Comparison of ENCODE assay signal across 8 worm cellular contexts in genomic region chrV:723895-724352, ce11.
TF ChIP-seq lines count a peak whose summit lies in the region.

TSS of gene fbxb-72 (minus strand) at chrV:723952.

TF ChIP-seq in whole organism, L1 larva, 84 proteins besides CTCF, POLR2A, EP300 and RAD21 (continues in another document):
- TF ChIP-seq lin-13 (GFP tag; optimal IDR thresholded peaks at IDR 0.05; lab: Kevin White, UChicago) (no peak), nhr-19 (GFP tag; conservative IDR thresholded peaks at IDR 0.05; lab: Robert Waterston, UW) (peak; percentile 70), egl-13 (tag; optimal IDR thresholded peaks at IDR 0.05; lab: Kevin White, UChicago) (no peak), xbp-1 (tag; optimal IDR thresholded peaks at IDR 0.05; lab: Kevin White, UChicago) (no peak), nhr-71 (tag; optimal IDR thresholded peaks at IDR 0.05; lab: Kevin White, UChicago) (peak; percentile 84), nhr-11 (tag; optimal IDR thresholded peaks at IDR 0.05; lab: Kevin White, UChicago) (peak; percentile 17), nhr-12 (tag; optimal IDR thresholded peaks at IDR 0.05; lab: Kevin White, UChicago) (no peak), nhr-20 (tag; optimal IDR thresholded peaks at IDR 0.05; lab: Kevin White, UChicago) (peak; percentile 51), C16A3.4 (tag; optimal IDR thresholded peaks at IDR 0.05; lab: Kevin White, UChicago) (peak; percentile 92), fkh-4 (tag; optimal IDR thresholded peaks at IDR 0.05; lab: Kevin White, UChicago; ENCODE audit: borderline replicate concordance) (no peak), hlh-17 (GFP tag; optimal IDR thresholded peaks at IDR 0.05; lab: Kevin White, UChicago; ENCODE audit: borderline replicate concordance) (no peak)

TF ChIP-seq in whole organism, L2 larva, 48 proteins besides CTCF, POLR2A, EP300 and RAD21 (continues in another document):
- TF ChIP-seq sem-4 (tag; optimal IDR thresholded peaks at IDR 0.05; lab: Kevin White, UChicago) (peak; percentile 8), nhr-25 (tag; optimal IDR thresholded peaks at IDR 0.05; lab: Kevin White, UChicago) (peak; percentile 89), snpc-4 (tag; optimal IDR thresholded peaks at IDR 0.05; lab: Kevin White, UChicago) (peak; percentile 37), nhr-6 (tag; optimal IDR thresholded peaks at IDR 0.05; lab: Kevin White, UChicago) (peak; percentile 63), fos-1 (tag; optimal IDR thresholded peaks at IDR 0.05; lab: Kevin White, UChicago) (no peak), ZK546.5 (tag; optimal IDR thresholded peaks at IDR 0.05; lab: Kevin White, UChicago) (peak; percentile 17), ceh-16 (tag; optimal IDR thresholded peaks at IDR 0.05; lab: Kevin White, UChicago) (no peak), gmeb-1 (tag; optimal IDR thresholded peaks at IDR 0.05; lab: Kevin White, UChicago) (peak; percentile 46), C34F6.9 (tag; optimal IDR thresholded peaks at IDR 0.05; lab: Kevin White, UChicago) (peak; percentile 32), nhr-129 (tag; optimal IDR thresholded peaks at IDR 0.05; lab: Kevin White, UChicago) (peak; percentile 88), Y55F3AM.14 (GFP tag; optimal IDR thresholded peaks at IDR 0.05; lab: Kevin White, UChicago) (peak; percentile 90)

TF ChIP-seq in whole organism, L3 larva, 47 proteins besides CTCF, POLR2A, EP300 and RAD21 (continues in another document):
- TF ChIP-seq lin-39 (tag; optimal IDR thresholded peaks at IDR 0.05; lab: Kevin White, UChicago) (peak; percentile 37), unc-39 (tag; optimal IDR thresholded peaks at IDR 0.05; lab: Kevin White, UChicago) (no peak), nhr-76 (tag; optimal IDR thresholded peaks at IDR 0.05; lab: Kevin White, UChicago) (peak; percentile 43), nhr-43 (tag; optimal IDR thresholded peaks at IDR 0.05; lab: Kevin White, UChicago; ENCODE audit: poor library complexity, severe bottlenecking) (peak; percentile 97), ama-1 (optimal IDR thresholded peaks at IDR 0.05; lab: Kevin White, UChicago) (peak; percentile 99), ceh-82 (tag; optimal IDR thresholded peaks at IDR 0.05; lab: Kevin White, UChicago) (no peak), hmg-11 (tag; optimal IDR thresholded peaks at IDR 0.05; lab: Kevin White, UChicago) (no peak), R02D3.7 (tag; optimal IDR thresholded peaks at IDR 0.05; lab: Kevin White, UChicago) (peak; percentile 24), ceh-28 (tag; optimal IDR thresholded peaks at IDR 0.05; lab: Kevin White, UChicago) (no peak), lin-15B (tag; optimal IDR thresholded peaks at IDR 0.05; lab: Kevin White, UChicago) (no peak), jun-1 (tag; optimal IDR thresholded peaks at IDR 0.05; lab: Kevin White, UChicago) (peak; percentile 59), ZK546.5 (tag; optimal IDR thresholded peaks at IDR 0.05; lab: Kevin White, UChicago) (no peak)

TF ChIP-seq in whole organism, L4 larva, 104 proteins besides CTCF, POLR2A, EP300 and RAD21 (continues in another document):
- no peak for TF ChIP-seq egl-27 (tag; optimal IDR thresholded peaks at IDR 0.05; lab: Kevin White, UChicago)
- TF ChIP-seq Y75B8A.6 (GFP tag; IDR thresholded peaks at IDR 0.05; lab: Robert Waterston, UW) = peak; percentile 69; the same call in 1 of the 2 replicates
- TF ChIP-seq mdt-29 (GFP tag; IDR thresholded peaks at IDR 0.05; lab: Robert Waterston, UW) = peak; percentile 32; the same call in 1 of the 2 replicates
- no peak for TF ChIP-seq jun-1 (tag; optimal IDR thresholded peaks at IDR 0.05; lab: Kevin White, UChicago)
- no peak for TF ChIP-seq dmd-6 (GFP tag; IDR thresholded peaks at IDR 0.05; lab: Robert Waterston, UW)
- TF ChIP-seq zfp-2 (tag; optimal IDR thresholded peaks at IDR 0.05; lab: Kevin White, UChicago) = no peak
- no peak; the same call in 1 of the 2 replicates for TF ChIP-seq hmg-1.1 (GFP tag; IDR thresholded peaks at IDR 0.05; lab: Robert Waterston, UW)
- peak; percentile 24; the same call in 1 of the 2 replicates for TF ChIP-seq mxl-2 (GFP tag; conservative IDR thresholded peaks at IDR 0.05; lab: Robert Waterston, UW)
- TF ChIP-seq mes-2 (tag; optimal IDR thresholded peaks at IDR 0.05; lab: Kevin White, UChicago; ENCODE audit: poor library complexity, severe bottlenecking) = peak; percentile 86
- peak; percentile 97 for TF ChIP-seq zfp-3 (GFP tag; conservative IDR thresholded peaks at IDR 0.05; lab: Robert Waterston, UW)
- no peak for TF ChIP-seq dmd-8 (GFP tag; IDR thresholded peaks at IDR 0.05; lab: Robert Waterston, UW)

TF ChIP-seq in whole organism, late embryonic, 69 proteins besides CTCF, POLR2A, EP300 and RAD21:
- TF ChIP-seq ahr-1 (tag; optimal IDR thresholded peaks at IDR 0.05; lab: Kevin White, UChicago) (no peak), pqm-1 (tag; optimal IDR thresholded peaks at IDR 0.05; lab: Kevin White, UChicago) (peak; percentile 3), C38D4.7 (GFP tag; optimal IDR thresholded peaks at IDR 0.05; lab: Kevin White, UChicago) (no peak), dve-1 (tag; optimal IDR thresholded peaks at IDR 0.05; lab: Kevin White, UChicago) (peak; percentile 56), gmeb-2 (tag; optimal IDR thresholded peaks at IDR 0.05; lab: Kevin White, UChicago) (no peak), odd-2 (tag; optimal IDR thresholded peaks at IDR 0.05; lab: Kevin White, UChicago) (no peak), ama-1 (optimal IDR thresholded peaks at IDR 0.05; lab: Kevin White, UChicago) (peak; percentile 26), hlh-8 (tag; optimal IDR thresholded peaks at IDR 0.05; lab: Kevin White, UChicago) (no peak), elt-2 (tag; optimal IDR thresholded peaks at IDR 0.05; lab: Kevin White, UChicago) (peak; percentile 41)

TF ChIP-seq in whole organism, midembryonic, 9 proteins besides CTCF, POLR2A, EP300 and RAD21:
- TF ChIP-seq flt-1 (GFP tag; IDR thresholded peaks at IDR 0.05; lab: Robert Waterston, UW) (peak; percentile 51; the same call in 1 of the 2 replicates), ztf-29 (GFP tag; IDR thresholded peaks at IDR 0.05; lab: Robert Waterston, UW) (no peak)

TF ChIP-seq in whole organism, mixed stage, embryonic, 35 proteins besides CTCF, POLR2A, EP300 and RAD21:
- TF ChIP-seq ztf-11 (tag; optimal IDR thresholded peaks at IDR 0.05; lab: Kevin White, UChicago) (no peak), sptf-1 (tag; optimal IDR thresholded peaks at IDR 0.05; lab: Kevin White, UChicago) (peak; percentile 18), blmp-1 (tag; optimal IDR thresholded peaks at IDR 0.05; lab: Kevin White, UChicago) (no peak), ceh-39 (tag; optimal IDR thresholded peaks at IDR 0.05; lab: Kevin White, UChicago) (peak; percentile 44), pha-4 (tag; optimal IDR thresholded peaks at IDR 0.05; lab: Kevin White, UChicago) (no peak), hlh-1 (tag; optimal IDR thresholded peaks at IDR 0.05; lab: Kevin White, UChicago) (peak; percentile 9)

TF ChIP-seq in whole organism, young adult, 124 proteins besides CTCF, POLR2A, EP300 and RAD21 (continues in another document):
- no peak for TF ChIP-seq hlh-12 (tag; optimal IDR thresholded peaks at IDR 0.05; lab: Kevin White, UChicago)
- TF ChIP-seq F52B5.7 (tag; optimal IDR thresholded peaks at IDR 0.05; lab: Kevin White, UChicago) = peak; percentile 84
- TF ChIP-seq F57C9.4 (tag; optimal IDR thresholded peaks at IDR 0.05; lab: Kevin White, UChicago) = peak; percentile 85
- no peak for TF ChIP-seq ztf-28 (GFP tag; IDR thresholded peaks at IDR 0.05; lab: Robert Waterston, UW)
- no peak for TF ChIP-seq tbx-9 (tag; optimal IDR thresholded peaks at IDR 0.05; lab: Kevin White, UChicago; ENCODE audit: borderline replicate concordance)
- TF ChIP-seq sea-2 (GFP tag; IDR thresholded peaks at IDR 0.05; lab: Robert Waterston, UW) = 0 out of 2 replicates have a peak, but pooled peaks have one; percentile 9
- no peak for TF ChIP-seq hlh-26 (GFP tag; conservative IDR thresholded peaks at IDR 0.05; lab: Robert Waterston, UW)
- TF ChIP-seq efl-1 (GFP tag; optimal IDR thresholded peaks at IDR 0.05; lab: Kevin White, UChicago) = no peak
- no peak for TF ChIP-seq unc-62 (GFP tag; optimal IDR thresholded peaks at IDR 0.05; lab: Kevin White, UChicago)
- no peak for TF ChIP-seq lsy-27 (tag; optimal IDR thresholded peaks at IDR 0.05; lab: Kevin White, UChicago; ENCODE audit: borderline replicate concordance, insufficient read depth)
- no peak for TF ChIP-seq ets-4 (GFP tag; optimal IDR thresholded peaks at IDR 0.05; lab: Kevin White, UChicago)
- TF ChIP-seq ztf-22 (GFP tag; optimal IDR thresholded peaks at IDR 0.05; lab: Kevin White, UChicago) = peak; percentile 65
- TF ChIP-seq F33H1.4 (GFP tag; IDR thresholded peaks at IDR 0.05; lab: Robert Waterston, UW) = no peak
- TF ChIP-seq F49E8.2 (tag; optimal IDR thresholded peaks at IDR 0.05; lab: Kevin White, UChicago; ENCODE audit: insufficient read depth) = no peak
- no peak for TF ChIP-seq Y67H2A.10 (GFP tag; conservative IDR thresholded peaks at IDR 0.05; lab: Robert Waterston, UW)
- TF ChIP-seq C17E4.6 (GFP tag; IDR thresholded peaks at IDR 0.05; lab: Robert Waterston, UW) = no peak
- no peak for TF ChIP-seq dox-1 (GFP tag; IDR thresholded peaks at IDR 0.05; lab: Robert Waterston, UW)
- peak; percentile 90 for TF ChIP-seq repo-1 (tag; optimal IDR thresholded peaks at IDR 0.05; lab: Kevin White, UChicago)
- TF ChIP-seq tbp1 (GFP tag; optimal IDR thresholded peaks at IDR 0.05; lab: Kevin White, UChicago) = peak; percentile 51
- peak; percentile 5 for TF ChIP-seq nhr-27 (tag; optimal IDR thresholded peaks at IDR 0.05; lab: Kevin White, UChicago)
- TF ChIP-seq bed-2 (GFP tag; IDR thresholded peaks at IDR 0.05; lab: Robert Waterston, UW) = no peak
- TF ChIP-seq akir-1 (GFP tag; optimal IDR thresholded peaks at IDR 0.05; lab: Kevin White, UChicago) = peak; percentile 25
- TF ChIP-seq unc-130 (GFP tag; optimal IDR thresholded peaks at IDR 0.05; lab: Kevin White, UChicago) = no peak
- TF ChIP-seq bed-1 (GFP tag; IDR thresholded peaks at IDR 0.05; lab: Robert Waterston, UW) = no peak
- TF ChIP-seq F10E7.11 (tag; optimal IDR thresholded peaks at IDR 0.05; lab: Kevin White, UChicago) = no peak
- TF ChIP-seq snpc-1.1 (tag; optimal IDR thresholded peaks at IDR 0.05; lab: Kevin White, UChicago; ENCODE audit: insufficient read depth) = no peak
- TF ChIP-seq snpc-1.3 (tag; optimal IDR thresholded peaks at IDR 0.05; lab: Kevin White, UChicago; ENCODE audit: insufficient read depth) = peak; percentile 64
- TF ChIP-seq T07F8.4 (tag; optimal IDR thresholded peaks at IDR 0.05; lab: Kevin White, UChicago) = no peak
- TF ChIP-seq nfya-1 (tag; optimal IDR thresholded peaks at IDR 0.05; lab: Kevin White, UChicago; ENCODE audit: borderline replicate concordance, insufficient read depth) = no peak
- TF ChIP-seq ztf-3 (GFP tag; optimal IDR thresholded peaks at IDR 0.05; lab: Kevin White, UChicago) = no peak
- peak; percentile 23; the same call in 1 of the 2 replicates for TF ChIP-seq hsf-1 (GFP tag; IDR thresholded peaks at IDR 0.05; lab: Robert Waterston, UW)
- TF ChIP-seq somi-1 (GFP tag; optimal IDR thresholded peaks at IDR 0.05; lab: Kevin White, UChicago) = peak; percentile 73
- peak; percentile 32; the same call in 1 of the 2 replicates for TF ChIP-seq lin-26 (GFP tag; IDR thresholded peaks at IDR 0.05; lab: Robert Waterston, UW)
- no peak for TF ChIP-seq him-1 (tag; optimal IDR thresholded peaks at IDR 0.05; lab: Kevin White, UChicago)
